Worm (Caenorhabditis elegans): ENCODE measurements around the gene ZK616.1.

- TF ChIP-seq nhr-237 (tag; optimal IDR thresholded peaks at IDR 0.05) (no peak), blmp-1 (tag; optimal IDR thresholded peaks at IDR 0.05; ENCODE audit: insufficient read depth) (no peak), fos-1 (tag; optimal IDR thresholded peaks at IDR 0.05) (no peak), lsy-2 (tag; optimal IDR thresholded peaks at IDR 0.05) (no peak), ceh-16 (tag; optimal IDR thresholded peaks at IDR 0.05) (no peak), snpc-4 (tag; optimal IDR thresholded peaks at IDR 0.05) (no peak)
Measured at ce11 chrIV:5353364-5353763, 47.3 kb upstream of the ZK616.1 start, which contains the start of gene Y4C6B.7.

All from whole organism, L2 larva.